Fruit fly (Drosophila melanogaster) whole organism, embryonic: ENCODE results near the gene CG7841.

Experiments
- Asciz ChIP-seq: fragments of 200-800 bp; sonication (Bioruptor generic); optimal IDR thresholded peaks from 2 replicates; lab custom pipeline; 2017; ENCODE audit warnings: missing biosample characterization, mild to moderate bottlenecking, missing genetic modification characterization, missing genetic modification reagents
- B-H1 ChIP-seq: fragments of 200-800 bp; sonication (Bioruptor generic); IDR thresholded peaks from 3 replicates; pipeline ENCODE4 v1.3.6; 2022; ENCODE audit warnings: missing biosample characterization, missing genetic modification characterization
- BEAF-32 ChIP-seq: fragments of 200-800 bp; sonication (Bioruptor generic); optimal IDR thresholded peaks from 3 replicates; lab custom pipeline; 2017; ENCODE audit warnings: missing biosample characterization, missing genetic modification characterization, mild to moderate bottlenecking, moderate library complexity, missing genetic modification reagents
- CG10431 ChIP-seq: fragments of 200-800 bp; sonication (Bioruptor generic); optimal IDR thresholded peaks from 3 replicates; lab custom pipeline; 2018; ENCODE audit warnings: missing biosample characterization, mild to moderate bottlenecking, missing genetic modification characterization
- CG10979 ChIP-seq: fragments of 200-800 bp; sonication (Bioruptor generic); optimal IDR thresholded peaks from 2 replicates; lab custom pipeline; 2018; ENCODE audit warnings: missing biosample characterization, mild to moderate bottlenecking, missing genetic modification characterization, moderate library complexity
- CG12299 ChIP-seq: fragments of 200-800 bp; sonication (Bioruptor generic); optimal IDR thresholded peaks from 2 replicates; lab custom pipeline; 2018; ENCODE audit warnings: missing biosample characterization, mild to moderate bottlenecking, missing genetic modification characterization
- CG13123 ChIP-seq: fragments of 200-800 bp; sonication (Bioruptor generic); optimal IDR thresholded peaks from 2 replicates; lab custom pipeline; 2016; ENCODE audit warnings: missing biosample characterization, missing genetic modification characterization
- CG15073 ChIP-seq: fragments of 200-800 bp; sonication (Bioruptor generic); optimal IDR thresholded peaks from 2 replicates; lab custom pipeline; 2016; ENCODE audit warnings: missing biosample characterization, missing genetic modification characterization
- CG15601 ChIP-seq: fragments of 200-800 bp; sonication (Bioruptor generic); optimal IDR thresholded peaks from 3 replicates; lab custom pipeline; 2019; ENCODE audit warnings: missing biosample characterization, mild to moderate bottlenecking, missing genetic modification characterization, moderate library complexity
- CG17612 ChIP-seq: fragments of 200-800 bp; sonication (Bioruptor generic); IDR thresholded peaks from 2 replicates; pipeline ENCODE4 v1.3.6; 2022; ENCODE audit warnings: missing biosample characterization, missing genetic modification characterization
- CG2678 ChIP-seq: fragments of 200-800 bp; sonication (Bioruptor generic); optimal IDR thresholded peaks from 3 replicates; lab custom pipeline; 2019; ENCODE audit warnings: missing biosample characterization, mild to moderate bottlenecking, missing genetic modification characterization, moderate library complexity
- CG31388 ChIP-seq: fragments of 200-800 bp; sonication (Bioruptor generic); optimal IDR thresholded peaks from 2 replicates; lab custom pipeline; 2016; ENCODE audit warnings: missing biosample characterization, missing genetic modification characterization
- CG32532 ChIP-seq: fragments of 200-800 bp; sonication (Bioruptor generic); IDR thresholded peaks from 2 replicates; pipeline ENCODE4 v1.3.6; 2022; ENCODE audit warnings: missing biosample characterization, missing genetic modification characterization
- CG4707 ChIP-seq: fragments of 200-800 bp; sonication (Bioruptor generic); optimal IDR thresholded peaks from 2 replicates; lab custom pipeline; 2018; ENCODE audit warnings: missing biosample characterization, mild to moderate bottlenecking, missing genetic modification characterization, moderate library complexity
- CG6254 ChIP-seq: fragments of 200-800 bp; sonication (Bioruptor generic); optimal IDR thresholded peaks from 3 replicates; lab custom pipeline; 2017; ENCODE audit warnings: mild to moderate bottlenecking, missing biosample characterization, missing genetic modification reagents, missing genetic modification characterization
- CG6765 ChIP-seq: fragments of 200-800 bp; sonication (Bioruptor generic); optimal IDR thresholded peaks from 3 replicates; lab custom pipeline; 2017; ENCODE audit warnings: missing biosample characterization, mild to moderate bottlenecking, missing genetic modification characterization
- CG7928 ChIP-seq: fragments of 200-800 bp; sonication (Bioruptor generic); optimal IDR thresholded peaks from 2 replicates; lab custom pipeline; 2017; ENCODE audit warnings: missing biosample characterization, mild to moderate bottlenecking, missing genetic modification characterization
- CG7987 ChIP-seq: fragments of 200-800 bp; sonication (Bioruptor generic); optimal IDR thresholded peaks from 2 replicates; lab custom pipeline; 2018; ENCODE audit warnings: missing biosample characterization, mild to moderate bottlenecking, missing genetic modification characterization, moderate library complexity
- CG9876 ChIP-seq: fragments of 200-800 bp; sonication (Bioruptor generic); optimal IDR thresholded peaks from 2 replicates; lab custom pipeline; 2016; ENCODE audit warnings: missing biosample characterization, missing genetic modification characterization
- CTCF ChIP-seq: fragments of 200-800 bp; sonication (Bioruptor generic); optimal IDR thresholded peaks from 2 replicates; lab custom pipeline; 2017; ENCODE audit warnings: missing biosample characterization, mild to moderate bottlenecking, missing genetic modification characterization, moderate library complexity
- CkIIα-i1 ChIP-seq: fragments of 200-800 bp; sonication (Bioruptor generic); IDR thresholded peaks from 2 replicates; pipeline ENCODE4 v1.3.6; 2022; ENCODE audit warnings: missing biosample characterization, missing genetic modification characterization
- D19A ChIP-seq: fragments of 200-800 bp; optimal IDR thresholded peaks from 3 replicates; lab custom pipeline; 2019; ENCODE audit warnings: missing biosample characterization, mild to moderate bottlenecking, missing genetic modification characterization, moderate library complexity
- Kr ChIP-seq: fragments of 200-800 bp; sonication (Bioruptor generic); optimal IDR thresholded peaks from 2 replicates; lab custom pipeline; 2017; ENCODE audit warnings: missing biosample characterization, mild to moderate bottlenecking, missing genetic modification characterization
- NC2α ChIP-seq: fragments of 200-800 bp; sonication (Bioruptor generic); optimal IDR thresholded peaks from 2 replicates; lab custom pipeline; 2016; ENCODE audit warnings: missing biosample characterization, missing genetic modification characterization
- NfI ChIP-seq: fragments of 200-800 bp; sonication (Bioruptor generic); optimal IDR thresholded peaks from 3 replicates; lab custom pipeline; 2018; ENCODE audit warnings: missing biosample characterization, mild to moderate bottlenecking, missing genetic modification characterization, moderate library complexity
- Oaz ChIP-seq: fragments of 200-800 bp; sonication (Bioruptor generic); IDR thresholded peaks from 2 replicates; pipeline ENCODE4 v1.3.6; 2022; ENCODE audit warnings: missing biosample characterization, missing genetic modification characterization
- Optix ChIP-seq: fragments of 200-800 bp; sonication (Bioruptor generic); IDR thresholded peaks from 3 replicates; pipeline ENCODE4 v1.3.6; 2022; ENCODE audit warnings: missing biosample characterization, missing genetic modification characterization
- Pdp1 ChIP-seq, 2 experiments: fragments of 200-800 bp; sonication (Bioruptor generic); optimal IDR thresholded peaks; 3 replicates each; lab custom pipeline; 2016; ENCODE audit warnings: missing biosample characterization in 2 of 2, missing genetic modification characterization in 2 of 2, mild to moderate bottlenecking in 1 of 2, moderate library complexity in 1 of 2
- Trl ChIP-seq, 3 experiments: fragments of >200 bp in 2 of 3; fragments of 200-800 bp in 1 of 3; sonication (Bioruptor generic) in 1 of 3; optimal IDR thresholded peaks; 2 replicates in 1 of 3; 3 replicates in 2 of 3; lab custom pipeline; 2016 to 2017; ENCODE audit warnings: missing biosample characterization in 1 of 3, missing genetic modification characterization in 1 of 3
- bsh ChIP-seq, 2 experiments: fragments of 200-800 bp; sonication (Bioruptor generic); optimal IDR thresholded peaks; 2 replicates each; lab custom pipeline; 2017 to 2018; ENCODE audit warnings: mild to moderate bottlenecking in 2 of 2, missing biosample characterization in 2 of 2, missing genetic modification characterization in 2 of 2, moderate library complexity in 1 of 2
- exex ChIP-seq: fragments of 200-800 bp; sonication (Bioruptor generic); optimal IDR thresholded peaks from 4 replicates; lab custom pipeline; 2018; ENCODE audit warnings: missing biosample characterization, mild to moderate bottlenecking, missing genetic modification characterization, moderate library complexity
- grn ChIP-seq: fragments of 200-800 bp; sonication (Bioruptor generic); optimal IDR thresholded peaks from 3 replicates; lab custom pipeline; 2017; ENCODE audit warnings: missing biosample characterization, missing genetic modification characterization
- gt ChIP-seq: fragments of 200-800 bp; sonication (Bioruptor generic); IDR thresholded peaks from 2 replicates; pipeline ENCODE4 v1.3.6; 2022; ENCODE audit warnings: missing biosample characterization, missing genetic modification characterization
- ind ChIP-seq: fragments of 200-800 bp; sonication (Bioruptor generic); optimal IDR thresholded peaks from 3 replicates; lab custom pipeline; 2016; ENCODE audit warnings: missing biosample characterization, missing genetic modification characterization
- lab ChIP-seq: fragments of 200-800 bp; sonication (Bioruptor generic); optimal IDR thresholded peaks from 3 replicates; lab custom pipeline; 2017; ENCODE audit warnings: missing biosample characterization, missing genetic modification characterization, mild to moderate bottlenecking, moderate library complexity, missing genetic modification reagents
- nmo ChIP-seq: fragments of 200-800 bp; sonication (Bioruptor generic); optimal IDR thresholded peaks from 2 replicates; lab custom pipeline; 2018; ENCODE audit warnings: missing biosample characterization, mild to moderate bottlenecking, missing genetic modification characterization, moderate library complexity
- pho ChIP-seq: fragments of 200-800 bp; sonication (Bioruptor generic); optimal IDR thresholded peaks from 2 replicates; lab custom pipeline; 2016; ENCODE audit warnings: missing biosample characterization, missing genetic modification characterization
- phol ChIP-seq: fragments of 200-800 bp; sonication (Bioruptor generic); optimal IDR thresholded peaks from 3 replicates; lab custom pipeline; 2018; ENCODE audit warnings: missing biosample characterization, mild to moderate bottlenecking, missing genetic modification characterization, moderate library complexity
- salm ChIP-seq: fragments of 200-800 bp; sonication (Bioruptor generic); optimal IDR thresholded peaks from 2 replicates; lab custom pipeline; 2018; ENCODE audit warnings: missing biosample characterization, mild to moderate bottlenecking, missing genetic modification characterization
- sd ChIP-seq: fragments of 200-800 bp; sonication (Bioruptor generic); optimal IDR thresholded peaks from 3 replicates; lab custom pipeline; 2018; ENCODE audit warnings: missing biosample characterization, mild to moderate bottlenecking, missing genetic modification characterization, moderate library complexity
- shn ChIP-seq: fragments of 200-800 bp; sonication (Bioruptor generic); optimal IDR thresholded peaks from 3 replicates; lab custom pipeline; 2016; ENCODE audit warnings: missing biosample characterization, missing genetic modification characterization
- sob ChIP-seq: fragments of 200-800 bp; sonication (Bioruptor generic); IDR thresholded peaks from 2 replicates; pipeline ENCODE4 v1.3.6; 2022; ENCODE audit warnings: missing biosample characterization, missing genetic modification characterization
- sug ChIP-seq: fragments of 200-800 bp; optimal IDR thresholded peaks from 2 replicates; lab custom pipeline; 2019; ENCODE audit warnings: missing biosample characterization, mild to moderate bottlenecking, missing genetic modification characterization, moderate library complexity
- vvl ChIP-seq: fragments of 200-800 bp; sonication (Bioruptor generic); IDR thresholded peaks from 2 replicates; pipeline ENCODE4 v1.3.6; 2022; ENCODE audit warnings: missing biosample characterization, missing genetic modification characterization
- zfh2 ChIP-seq: fragments of 200-800 bp; sonication (Bioruptor generic); optimal IDR thresholded peaks from 2 replicates; lab custom pipeline; 2016; ENCODE audit warnings: missing biosample characterization, missing genetic modification characterization

CG7841 gene

dm6 chr3L:15494599-15495271, 13.3 kb downstream of the CG7841 start (continued):
- TF ChIP-seq exex (tag; lab: Kevin White, UChicago): peak; percentile 21
- peak; percentile 11 for TF ChIP-seq CG10431 (GFP tag; lab: Kevin White, UChicago)
- TF ChIP-seq CG13123 (GFP tag; lab: Kevin White, UChicago): no peak
- no peak for TF ChIP-seq CkIIα-i1 (GFP tag; lab: Robert Waterston, UW)
- TF ChIP-seq Pdp1 (GFP tag; optimal IDR thresholded peaks at IDR 0.05; lab: Kevin White, UChicago): peak in 1 of 2 experiments; percentile 51
- TF ChIP-seq NfI (GFP tag; lab: Kevin White, UChicago): no peak
- no peak for TF ChIP-seq pho
- TF ChIP-seq Kr: no peak
- TF ChIP-seq CG9876 (GFP tag; lab: Kevin White, UChicago): no peak
- no peak for TF ChIP-seq CG17612
- no peak for TF ChIP-seq nmo (GFP tag; lab: Kevin White, UChicago)
- peak; percentile 51 for TF ChIP-seq Asciz
- no peak for TF ChIP-seq Optix (GFP tag; lab: Robert Waterston, UW)
- no peak for TF ChIP-seq B-H1 (GFP tag; lab: Robert Waterston, UW)
- TF ChIP-seq NC2α: no peak
- no peak for TF ChIP-seq CG32532 (GFP tag; lab: Robert Waterston, UW)
- peak; percentile 20 for TF ChIP-seq CG2678 (tag; lab: Kevin White, UChicago)
- no peak for TF ChIP-seq CG12299
- TF ChIP-seq salm: no peak
- no peak for TF ChIP-seq CG6254 (GFP tag; lab: Kevin White, UChicago)
- TF ChIP-seq CG15601 (tag; lab: Kevin White, UChicago): peak; percentile 20
- no peak for TF ChIP-seq CG10979
- TF ChIP-seq zfh2 (GFP tag; lab: Kevin White, UChicago): no peak
- TF ChIP-seq D19A (tag; lab: Kevin White, UChicago): no peak
- TF ChIP-seq Oaz (GFP tag; lab: Robert Waterston, UW): no peak
- TF ChIP-seq CG31388: no peak
- peak; percentile 25 for TF ChIP-seq lab (GFP tag; lab: Kevin White, UChicago)
- TF ChIP-seq sug: peak; percentile 1
- no peak for TF ChIP-seq shn (GFP tag; lab: Kevin White, UChicago)
- TF ChIP-seq CG4707: peak; percentile 1
- TF ChIP-seq sd (tag; lab: Kevin White, UChicago): peak; percentile 49
- TF ChIP-seq BEAF-32 (GFP tag; lab: Kevin White, UChicago): no peak
- TF ChIP-seq CG7928: no peak
- no peak for TF ChIP-seq CG6765 (GFP tag; lab: Kevin White, UChicago)
- no peak for TF ChIP-seq gt (GFP tag; lab: Robert Waterston, UW)
- no peak for TF ChIP-seq phol (tag; lab: Kevin White, UChicago)
- TF ChIP-seq sob (GFP tag; lab: Robert Waterston, UW): no peak
- TF ChIP-seq vvl (GFP tag; lab: Robert Waterston, UW): 0 out of 2 replicates have a peak, but pooled peaks have one; percentile 0
- no peak for TF ChIP-seq bsh (GFP tag; optimal IDR thresholded peaks at IDR 0.05; lab: Kevin White, UChicago)
- TF ChIP-seq ind (GFP tag; lab: Kevin White, UChicago): no peak
- peak; percentile 56 to 65 for TF ChIP-seq Trl (optimal IDR thresholded peaks at IDR 0.05; lab: Kevin White, UChicago)
- no peak for TF ChIP-seq Trl (GFP tag; optimal IDR thresholded peaks at IDR 0.05; lab: Kevin White, UChicago)
- TF ChIP-seq CG15073 (GFP tag; lab: Kevin White, UChicago): no peak
- no peak for TF ChIP-seq grn
- peak; percentile 88 for TF ChIP-seq CTCF
- no peak for TF ChIP-seq CG7987 (GFP tag; lab: Kevin White, UChicago)
